Worm (Caenorhabditis elegans) whole organism, midembryonic: ENCODE data around the gene C01B10.11.

Source experiments
- T22C8.4 ChIP-seq: fragments of 200-800 bp; sonication (Bioruptor generic); IDR thresholded peaks from 2 replicates; pipeline ENCODE4 v1.3.6; 2022; ENCODE audit warnings: missing genetic modification characterization, missing compliant biosample characterization
- cog-1 ChIP-seq: sonication (generic microtip); optimal IDR thresholded peaks from 2 replicates; lab custom pipeline; 2016; ENCODE audit warnings: missing genetic modification characterization, missing compliant biosample characterization
- flt-1 ChIP-seq: fragments of 200-800 bp; sonication (Bioruptor generic); IDR thresholded peaks from 2 replicates; pipeline ENCODE4 v1.3.6; 2022; ENCODE audit warnings: missing genetic modification characterization, missing compliant biosample characterization
- ref-1 ChIP-seq: fragments of 200-800 bp; sonication (Bioruptor generic); conservative IDR thresholded peaks from 2 replicates; pipeline ENCODE4 v1.3.6; 2022; ENCODE audit warnings: missing genetic modification reagents, missing genetic modification characterization, missing compliant biosample characterization
- tab-1 ChIP-seq: fragments of 200-800 bp; sonication (Bioruptor generic); IDR thresholded peaks from 2 replicates; pipeline ENCODE4 v1.3.6; 2022; ENCODE audit warnings: missing genetic modification characterization, missing compliant biosample characterization
- ztf-29 ChIP-seq: fragments of 200-800 bp; sonication (Bioruptor generic); IDR thresholded peaks from 2 replicates; pipeline ENCODE4 v1.3.6; 2022; ENCODE audit warnings: missing genetic modification reagents, missing genetic modification characterization, missing compliant biosample characterization

- TF ChIP-seq ref-1, result no peak
- no peak for TF ChIP-seq flt-1 (GFP tag; lab: Robert Waterston, UW)
- no peak for TF ChIP-seq ztf-29 (GFP tag; lab: Robert Waterston, UW)
- no peak for TF ChIP-seq cog-1 (tag; lab: Kevin White, UChicago)
- TF ChIP-seq T22C8.4 (GFP tag; lab: Robert Waterston, UW), result no peak
- no peak for TF ChIP-seq tab-1 (GFP tag; lab: Robert Waterston, UW)
Observed at ce11 chrIV:6638256-6638655, 19.5 kb upstream of the C01B10.11 start, which contains the start of gene C01B10.7.
